Worm (Caenorhabditis elegans) whole organism, L4 larva: ENCODE results near the gene F07E5.5.
"Not testable (repeated sequence)": the region's sequence is repeated elsewhere in the genome, so short reads cannot be mapped to it uniquely, and the experiment has no call there.

Source experiments
- Y105C5A.15 ChIP-seq: fragments of 200-800 bp; sonication (Bioruptor generic); IDR thresholded peaks from 2 replicates; pipeline ENCODE4 v1.3.6; 2022; ENCODE audit warnings: missing genetic modification characterization, missing compliant biosample characterization
- ZK337.2 ChIP-seq: fragments of 200-800 bp; sonication (Bioruptor generic); IDR thresholded peaks from 2 replicates; pipeline ENCODE4 v1.3.6; 2022; ENCODE audit warnings: missing genetic modification reagents, missing genetic modification characterization, missing compliant biosample characterization
- aha-1 ChIP-seq: fragments of 150-350 bp; peaks from one replicate; lab custom pipeline; 2014; ENCODE audit warnings: missing biosample characterization, missing genetic modification characterization
- ceh-28 ChIP-seq: fragments of 150-350 bp; optimal IDR thresholded peaks from 2 replicates; lab custom pipeline; 2014; ENCODE audit warnings: missing biosample characterization, missing genetic modification reagents, missing genetic modification characterization
- ceh-44 ChIP-seq: fragments of 200-800 bp; sonication (Bioruptor generic); IDR thresholded peaks from 2 replicates; pipeline ENCODE4 v1.3.6; 2022; ENCODE audit warnings: missing genetic modification reagents, missing genetic modification characterization, missing compliant biosample characterization
- daf-8 ChIP-seq: fragments of 200-800 bp; sonication (Bioruptor generic); IDR thresholded peaks from 2 replicates; pipeline ENCODE4 v1.3.6; 2022; ENCODE audit warnings: missing genetic modification characterization, missing compliant biosample characterization
- egl-43 ChIP-seq: fragments of 200-800 bp; sonication (Bioruptor generic); IDR thresholded peaks from 2 replicates; pipeline ENCODE4 v1.3.6; 2022; ENCODE audit warnings: missing genetic modification reagents, missing genetic modification characterization, missing compliant biosample characterization
- hif-1 ChIP-seq, 2 experiments: sonication (generic microtip); optimal IDR thresholded peaks; 2 replicates each; lab custom pipeline; 2016 to 2017; ENCODE audit warnings: missing compliant biosample characterization in 2 of 2, missing genetic modification characterization in 2 of 2, missing genetic modification reagents in 2 of 2, missing genotype in 2 of 2, mild to moderate bottlenecking in 1 of 2
- lin-29 ChIP-seq: fragments of 200-800 bp; sonication (Bioruptor generic); IDR thresholded peaks from 2 replicates; pipeline ENCODE4 v1.3.6; 2022; ENCODE audit warnings: missing genetic modification reagents, missing genetic modification characterization, missing compliant biosample characterization
- madf-5 ChIP-seq, 2 experiments: fragments of 200-800 bp; sonication (Bioruptor generic); IDR thresholded peaks; 2 replicates each; pipeline ENCODE4 v1.3.6; 2022; ENCODE audit warnings: missing compliant biosample characterization in 2 of 2, missing genetic modification characterization in 2 of 2
- mdl-1 ChIP-seq, 2 experiments: fragments of 150-350 bp in 1 of 2; sonication (generic microtip) in 1 of 2; optimal IDR thresholded peaks; 2 replicates each; lab custom pipeline; 2014 to 2017; ENCODE audit warnings: missing biosample characterization in 2 of 2, missing genetic modification characterization in 2 of 2
- mdt-29 ChIP-seq: fragments of 200-800 bp; sonication (Bioruptor generic); IDR thresholded peaks from 2 replicates; pipeline ENCODE4 v1.3.6; 2022; ENCODE audit warnings: missing genetic modification reagents, missing genetic modification characterization, missing compliant biosample characterization
- mes-2 ChIP-seq: sonication (generic microtip); optimal IDR thresholded peaks from 2 replicates; lab custom pipeline; 2016; ENCODE audit warnings: missing genotype, mild to moderate bottlenecking, missing genetic modification characterization, missing compliant biosample characterization; ENCODE audit not compliant: poor library complexity, severe bottlenecking
- mxl-2 ChIP-seq: fragments of 200-800 bp; sonication (Bioruptor generic); conservative IDR thresholded peaks from 2 replicates; pipeline ENCODE4 v1.3.6; 2022; ENCODE audit warnings: missing genetic modification reagents, missing genetic modification characterization, missing compliant biosample characterization
- nhr-28 ChIP-seq: fragments of 150-350 bp; optimal IDR thresholded peaks from 2 replicates; lab custom pipeline; 2014; ENCODE audit warnings: missing biosample characterization, missing genetic modification characterization
- rbr-2 ChIP-seq: sonication (generic microtip); optimal IDR thresholded peaks from 2 replicates; lab custom pipeline; 2016; ENCODE audit warnings: missing genotype, missing genetic modification characterization, missing compliant biosample characterization
- spr-3 ChIP-seq: fragments of 200-800 bp; sonication (Bioruptor generic); optimal IDR thresholded peaks from 2 replicates; lab custom pipeline; 2018; ENCODE audit warnings: mild to moderate bottlenecking, missing genetic modification characterization, missing compliant biosample characterization
- tag-97 ChIP-seq: fragments of 200-800 bp; sonication (Bioruptor generic); IDR thresholded peaks from 2 replicates; pipeline ENCODE4 v1.3.6; 2022; ENCODE audit warnings: missing genetic modification characterization, missing compliant biosample characterization
- tra-1 ChIP-seq: fragments of 200-800 bp; sonication (Bioruptor generic); IDR thresholded peaks from 2 replicates; pipeline ENCODE4 v1.3.6; 2022; ENCODE audit warnings: missing genetic modification reagents, missing genetic modification characterization, missing compliant biosample characterization
- unc-62 ChIP-seq, 3 experiments: fragments of 150-350 bp in 1 of 3; sonication (generic microtip); optimal IDR thresholded peaks in 2 of 3; peaks in 1 of 3; 1 replicate in 1 of 3; 2 replicates in 2 of 3; lab custom pipeline; 2014 to 2017; ENCODE audit warnings: missing biosample characterization in 3 of 3, missing genetic modification characterization in 3 of 3, missing genetic modification reagents in 3 of 3, missing genotype in 1 of 3
- vab-7 ChIP-seq: fragments of 200-800 bp; sonication (Bioruptor generic); IDR thresholded peaks from 2 replicates; pipeline ENCODE4 v1.3.6; 2022; ENCODE audit warnings: missing genetic modification reagents, missing genetic modification characterization, missing compliant biosample characterization
- zfp-3 ChIP-seq: fragments of 200-800 bp; sonication (Bioruptor generic); conservative IDR thresholded peaks from 2 replicates; pipeline ENCODE4 v1.3.6; 2022; ENCODE audit warnings: missing genetic modification reagents, missing genetic modification characterization, missing compliant biosample characterization

Gene F07E5.5

DNA sequence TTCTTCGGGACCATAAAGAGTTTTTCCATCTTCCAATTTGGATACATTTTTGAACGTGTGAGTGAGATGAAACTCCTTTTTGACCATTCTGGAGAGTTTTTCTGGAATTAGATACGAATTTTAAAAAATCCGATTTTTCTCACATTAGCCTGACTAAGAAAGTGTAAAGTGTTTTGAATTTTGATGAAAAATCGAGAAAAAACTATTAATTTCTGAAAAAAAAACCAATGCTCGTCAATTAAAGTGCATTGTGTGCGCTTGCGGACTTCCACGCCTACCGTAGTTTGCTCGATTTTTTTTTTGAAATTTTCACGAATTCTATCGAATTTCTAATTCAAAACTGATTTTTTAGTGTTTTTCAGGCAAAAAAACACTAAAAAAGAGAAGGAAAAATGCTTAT lies 30.2 kb downstream of the F07E5.5 start, which contains the start of gene bath-1:
bath-1 (minus strand) TSS at position 101 of the 400 bp plus-strand sequence.
- TF ChIP-seq vab-7 (GFP tag; lab: Robert Waterston, UW) (no peak), nhr-28 (tag; lab: Kevin White, UChicago) (no peak), mxl-2 (GFP tag; lab: Robert Waterston, UW) (no peak), mdt-29 (GFP tag; lab: Robert Waterston, UW) (no peak), tag-97 (GFP tag; lab: Robert Waterston, UW) (no peak), ZK337.2 (GFP tag; lab: Robert Waterston, UW) (no peak)

DNA sequence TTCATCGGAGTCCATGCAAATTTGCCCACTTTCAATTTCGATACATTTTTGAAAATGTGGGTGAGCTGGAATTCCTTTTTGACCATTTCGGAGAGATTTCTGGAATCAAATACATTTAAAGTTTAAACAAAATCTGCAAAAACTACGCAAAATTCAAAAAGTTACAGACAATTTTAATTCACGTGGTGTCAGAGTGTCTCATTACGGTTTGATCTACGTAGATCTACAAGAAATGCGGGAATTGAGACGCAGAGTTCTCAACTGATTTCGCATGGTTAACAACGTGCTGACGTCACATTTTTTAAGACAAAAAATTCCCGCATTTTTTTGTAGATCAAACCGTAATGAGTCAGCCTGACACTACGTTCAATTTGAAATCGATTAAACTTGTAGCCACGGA lies 32.3 kb downstream of the F07E5.5 start, which contains the start of gene bath-21:
bath-21 (minus strand) TSS at position 101 of the 400 bp plus-strand sequence.
- TF ChIP-seq hif-1 (tag; optimal IDR thresholded peaks at IDR 0.05; lab: Kevin White, UChicago) (no peak), unc-62 (GFP tag; optimal IDR thresholded peaks at IDR 0.05 in 1 of 2; lab: Kevin White, UChicago) (peak in 1 of 2 experiments; percentile 84), unc-62 (tag; optimal IDR thresholded peaks at IDR 0.05; lab: Kevin White, UChicago) (no peak)

DNA sequence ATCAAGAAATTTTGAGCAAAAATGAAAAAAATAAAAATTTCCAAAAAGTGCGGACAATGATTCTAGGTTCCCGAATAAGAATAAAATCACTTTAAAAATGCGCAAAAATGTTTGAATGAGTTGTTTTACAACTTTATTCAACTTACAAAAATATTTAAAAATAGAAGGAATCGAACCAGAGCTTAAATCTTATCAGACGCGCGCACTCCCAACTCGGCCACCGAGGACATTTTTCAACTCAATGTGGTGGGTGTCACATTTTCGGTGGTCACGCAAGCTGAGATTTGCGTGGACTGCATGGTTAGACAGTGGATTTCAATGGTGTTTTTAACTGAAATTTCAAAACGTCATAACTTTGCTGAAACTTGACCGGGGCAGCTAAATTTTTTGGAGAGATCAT lies 34.2 kb downstream of the F07E5.5 start:
- 0 out of 4 replicates have a peak, but pooled peaks of 1 of the 2 experiments have one; percentile 15 for TF ChIP-seq madf-5 (GFP tag; IDR thresholded peaks at IDR 0.05; lab: Robert Waterston, UW)

DNA sequence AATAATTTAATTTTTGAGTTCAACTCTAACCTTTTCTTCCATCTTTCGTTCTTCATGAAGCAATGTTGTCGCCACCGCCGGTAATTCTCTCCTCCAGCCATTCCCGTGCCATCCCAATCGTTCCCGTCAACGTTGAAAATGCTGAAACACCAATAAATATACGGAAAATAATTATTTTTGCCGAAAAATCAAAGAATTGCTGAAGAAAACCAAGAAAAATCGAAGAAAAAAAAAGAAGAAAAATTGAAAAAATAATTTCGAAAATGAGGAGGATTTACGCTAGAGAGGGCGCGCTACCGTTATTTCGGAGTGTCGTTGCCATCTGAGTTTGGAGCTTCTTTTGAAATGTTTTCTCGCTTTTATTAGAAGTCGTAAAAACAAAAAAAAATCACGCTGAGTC lies 35.4 kb downstream of the F07E5.5 start, which contains the start of gene cya-2:
cya-2 (minus strand) TSS at position 101 of the 400 bp plus-strand sequence.
- TF ChIP-seq egl-43, daf-8, lin-29 (GFP tag; lab: Robert Waterston, UW): not testable (repeated sequence)

DNA sequence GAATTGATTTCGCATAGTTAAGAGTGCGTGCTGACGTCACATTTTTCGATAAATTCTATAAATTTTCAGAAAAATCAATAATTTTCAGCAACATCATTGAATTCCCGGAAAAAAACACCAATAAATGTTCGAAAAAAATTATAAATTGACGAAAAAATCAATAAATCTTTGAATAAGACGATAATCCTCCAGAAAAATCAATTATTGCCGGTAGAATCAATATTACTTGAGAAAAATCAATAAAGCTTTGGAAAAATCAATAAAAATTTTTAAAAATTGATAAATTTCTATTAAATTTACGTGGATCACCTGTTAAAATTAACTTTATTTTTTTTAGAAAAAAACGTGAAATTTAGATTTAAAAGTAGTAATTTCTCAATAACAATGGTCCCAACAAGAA lies 45.0 kb downstream of the F07E5.5 start:
- peak; percentile 72 for TF ChIP-seq ceh-28 (tag; lab: Kevin White, UChicago)
- no peak for TF ChIP-seq mes-2
- TF ChIP-seq tra-1 (GFP tag; lab: Robert Waterston, UW) = no peak

ce11 chrII:2012698-2013097 lies 46.2 kb downstream of the F07E5.5 start, which contains the start of gene F59H6.15:
TSS of gene F59H6.15 (plus strand) at chrII:2012998.
- no peak for TF ChIP-seq mdl-1 (tag; optimal IDR thresholded peaks at IDR 0.05; lab: Kevin White, UChicago)
- TF ChIP-seq aha-1 = peak; percentile 32
- TF ChIP-seq, all 104 proteins: peak for 1

DNA sequence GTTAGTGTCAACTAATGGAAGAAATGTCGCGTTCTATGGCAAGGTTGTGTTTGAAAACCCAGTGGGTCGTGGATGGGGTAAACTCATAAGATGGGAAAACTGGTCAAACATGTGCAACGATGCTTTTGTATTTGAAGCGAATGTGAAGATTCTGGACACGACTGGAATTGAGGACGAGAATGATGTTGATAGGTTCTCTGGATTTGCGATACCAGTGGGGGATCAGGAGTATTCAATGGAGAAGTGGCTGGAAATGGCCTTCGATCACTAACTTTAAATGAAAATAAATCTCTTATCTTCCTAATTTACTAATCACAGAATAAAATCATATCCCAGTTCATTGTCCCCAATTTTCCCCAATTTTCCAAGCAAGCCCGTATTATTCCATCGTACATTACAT lies 47.7 kb downstream of the F07E5.5 start:
- TF ChIP-seq ceh-44 (GFP tag; lab: Robert Waterston, UW) (no peak), rbr-2 (tag; lab: Kevin White, UChicago) (no peak), unc-62 (GFP tag; optimal IDR thresholded peaks at IDR 0.05 in 1 of 2; lab: Kevin White, UChicago) (peak in 1 of 2 experiments; percentile 93), unc-62 (tag; optimal IDR thresholded peaks at IDR 0.05; lab: Kevin White, UChicago) (no peak), Y105C5A.15 (GFP tag; lab: Robert Waterston, UW) (no peak), spr-3 (GFP tag; lab: Kevin White, UChicago) (no peak), zfp-3 (GFP tag; lab: Robert Waterston, UW) (no peak)
